Fruit fly (Drosophila melanogaster) whole organism: ENCODE results near the gene Osi14.

Experiments
- CG8478 ChIP-seq: fragments of >200 bp; optimal IDR thresholded peaks from 2 replicates; lab custom pipeline; 2018; ENCODE audit warnings: inconsistent platforms
- EcR ChIP-seq, 2 experiments: fragments of >200 bp; optimal IDR thresholded peaks; 2 replicates each; lab custom pipeline; 2017; ENCODE audit warnings: missing biosample characterization in 2 of 2, missing genetic modification characterization in 2 of 2, missing genetic modification reagents in 2 of 2
- pan ChIP-seq: fragments of >200 bp; optimal IDR thresholded peaks from 2 replicates; lab custom pipeline; 2017
- psq ChIP-seq: fragments of >200 bp; optimal IDR thresholded peaks from 2 replicates; lab custom pipeline; 2017
- usp ChIP-seq: fragments of >200 bp; optimal IDR thresholded peaks from 2 replicates; lab custom pipeline; 2017; ENCODE audit warnings: missing biosample characterization, missing genetic modification characterization, mixed read lengths

DNA sequence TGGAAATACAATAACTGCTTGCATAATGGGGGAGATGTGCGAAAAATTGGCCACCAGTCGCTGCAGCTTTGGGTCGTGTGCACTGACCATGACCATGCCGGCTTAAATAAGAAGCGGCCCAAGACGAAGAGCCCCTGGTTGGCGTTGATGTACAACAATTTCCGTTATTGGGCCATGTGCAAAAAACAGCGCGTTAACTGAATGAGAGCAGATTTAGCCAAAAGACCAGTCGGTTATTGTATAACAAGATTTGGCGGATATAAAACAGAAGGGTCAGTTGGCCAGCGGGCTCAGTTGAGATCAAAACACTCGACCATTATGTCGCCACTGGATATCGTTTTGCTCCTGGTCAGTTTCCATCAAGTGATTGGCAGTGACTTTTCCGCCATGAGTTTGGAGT is 35.3 kb upstream of the Osi14 start, which contains the start of gene Osi10a:
- TF ChIP-seq pan (lab: Kevin White, UChicago): no peak
- TF ChIP-seq EcR (GFP tag; optimal IDR thresholded peaks at IDR 0.05; lab: Kevin White, UChicago): no peak
- no peak for TF ChIP-seq CG8478 (lab: Kevin White, UChicago)
- TF ChIP-seq psq (lab: Kevin White, UChicago): no peak
- no peak for TF ChIP-seq usp (GFP tag; lab: Kevin White, UChicago)
